Fruit fly (Drosophila melanogaster) whole organism, prepupa: Measurements from ENCODE around the gene CG6276.

Source experiments
- CG11294 ChIP-seq: fragments of 200-800 bp; sonication (Bioruptor generic); IDR thresholded peaks from 2 replicates; pipeline ENCODE4 v1.3.6; 2022; ENCODE audit warnings: missing biosample characterization, missing genetic modification characterization
- CG11762 ChIP-seq: fragments of 200-800 bp; sonication (Bioruptor generic); optimal IDR thresholded peaks from 3 replicates; lab custom pipeline; 2016; ENCODE audit warnings: missing biosample characterization, missing genetic modification characterization; ENCODE audit not compliant: insufficient read depth
- CG15336 ChIP-seq: fragments of 200-800 bp; sonication (Bioruptor generic); IDR thresholded peaks from 2 replicates; pipeline ENCODE4 v1.3.6; 2022; ENCODE audit warnings: missing biosample characterization, missing genetic modification characterization
- CG31627 ChIP-seq: fragments of 200-800 bp; sonication (Bioruptor generic); optimal IDR thresholded peaks from 3 replicates; lab custom pipeline; 2016; ENCODE audit warnings: missing biosample characterization, missing genetic modification characterization
- CG32006 ChIP-seq: fragments of 200-800 bp; sonication (Bioruptor generic); optimal IDR thresholded peaks from 3 replicates; lab custom pipeline; 2017; ENCODE audit warnings: missing biosample characterization, mild to moderate bottlenecking, missing genetic modification characterization
- CG34406 ChIP-seq: fragments of 200-800 bp; sonication (Bioruptor generic); optimal IDR thresholded peaks from 3 replicates; lab custom pipeline; 2016; ENCODE audit warnings: missing biosample characterization, missing genetic modification characterization
- CG6276 ChIP-seq: fragments of 200-800 bp; sonication (Bioruptor generic); optimal IDR thresholded peaks from 2 replicates; lab custom pipeline; 2017; ENCODE audit warnings: missing biosample characterization, mild to moderate bottlenecking, missing genetic modification characterization
- CG6792 ChIP-seq: fragments of 200-800 bp; sonication (Bioruptor generic); optimal IDR thresholded peaks from 3 replicates; lab custom pipeline; 2016; ENCODE audit warnings: missing biosample characterization, missing genetic modification characterization
- CG6808 ChIP-seq: fragments of 200-800 bp; sonication (Bioruptor generic); optimal IDR thresholded peaks from 3 replicates; lab custom pipeline; 2017; ENCODE audit warnings: missing biosample characterization, missing genetic modification characterization, mild to moderate bottlenecking, moderate library complexity, missing genetic modification reagents
- CG6854 ChIP-seq: fragments of 200-800 bp; sonication (Bioruptor generic); optimal IDR thresholded peaks from 2 replicates; lab custom pipeline; 2017; ENCODE audit warnings: missing biosample characterization, mild to moderate bottlenecking, missing genetic modification characterization
- CG9139 ChIP-seq: fragments of 200-800 bp; sonication (Bioruptor generic); optimal IDR thresholded peaks from 3 replicates; lab custom pipeline; 2017; ENCODE audit warnings: missing biosample characterization, mild to moderate bottlenecking, missing genetic modification characterization
- Eip75B ChIP-seq: fragments of 200-800 bp; sonication (Bioruptor generic); optimal IDR thresholded peaks from 3 replicates; lab custom pipeline; 2016; ENCODE audit warnings: missing biosample characterization, missing genetic modification characterization
- Ets21C ChIP-seq: fragments of 200-800 bp; sonication (Bioruptor generic); optimal IDR thresholded peaks from 3 replicates; lab custom pipeline; 2016; ENCODE audit warnings: missing biosample characterization, missing genetic modification characterization
- Ets96B ChIP-seq: fragments of 200-800 bp; optimal IDR thresholded peaks from 2 replicates; lab custom pipeline; 2019; ENCODE audit warnings: missing biosample characterization, mild to moderate bottlenecking, missing genetic modification characterization, moderate library complexity
- Hr38 ChIP-seq: sonication (Bioruptor generic); optimal IDR thresholded peaks from 2 replicates; lab custom pipeline; 2016; ENCODE audit warnings: missing biosample characterization, missing genetic modification characterization
- Hr4 ChIP-seq: fragments of 200-800 bp; sonication (Bioruptor generic); optimal IDR thresholded peaks from 3 replicates; lab custom pipeline; 2016; ENCODE audit warnings: missing biosample characterization, missing genetic modification characterization
- Lpt ChIP-seq: fragments of 200-800 bp; sonication (Bioruptor generic); optimal IDR thresholded peaks from 3 replicates; lab custom pipeline; 2016; ENCODE audit warnings: missing biosample characterization, missing genetic modification characterization
- Met ChIP-seq: fragments of 200-800 bp; sonication (Bioruptor generic); optimal IDR thresholded peaks from 3 replicates; lab custom pipeline; 2016; ENCODE audit warnings: missing biosample characterization, missing genetic modification characterization
- OdsH ChIP-seq: fragments of 200-800 bp; sonication (Bioruptor generic); optimal IDR thresholded peaks from 3 replicates; lab custom pipeline; 2016; ENCODE audit warnings: missing biosample characterization, missing genetic modification characterization
- Sox102F ChIP-seq: fragments of 200-800 bp; sonication (Bioruptor generic); optimal IDR thresholded peaks from 2 replicates; lab custom pipeline; 2016; ENCODE audit warnings: missing biosample characterization, mild to moderate bottlenecking, missing genetic modification characterization
- Sox14 ChIP-seq: fragments of 200-800 bp; sonication (Bioruptor generic); optimal IDR thresholded peaks from 3 replicates; lab custom pipeline; 2016; ENCODE audit warnings: missing biosample characterization, missing genetic modification characterization
- acj6 ChIP-seq: fragments of 200-800 bp; sonication (Bioruptor generic); optimal IDR thresholded peaks from 3 replicates; lab custom pipeline; 2016; ENCODE audit warnings: missing biosample characterization, missing genetic modification characterization
- cyc ChIP-seq: fragments of 200-800 bp; sonication (Bioruptor generic); optimal IDR thresholded peaks from 3 replicates; lab custom pipeline; 2016; ENCODE audit warnings: missing biosample characterization, missing genetic modification characterization
- dac ChIP-seq: fragments of 200-800 bp; sonication (Bioruptor generic); optimal IDR thresholded peaks from 2 replicates; lab custom pipeline; 2017; ENCODE audit warnings: missing biosample characterization, mild to moderate bottlenecking, missing genetic modification characterization
- dsx ChIP-seq: fragments of 200-800 bp; optimal IDR thresholded peaks from 3 replicates; lab custom pipeline; 2019; ENCODE audit warnings: missing biosample characterization, mild to moderate bottlenecking, missing genetic modification characterization, moderate library complexity; ENCODE audit not compliant: poor library complexity, severe bottlenecking
- eg ChIP-seq: fragments of 200-800 bp; sonication (Bioruptor generic); IDR thresholded peaks from 3 replicates; pipeline ENCODE4 v1.3.6; 2022; ENCODE audit warnings: missing biosample characterization, missing genetic modification characterization
- esn ChIP-seq: fragments of 200-800 bp; sonication (Bioruptor generic); optimal IDR thresholded peaks from 2 replicates; lab custom pipeline; 2016; ENCODE audit warnings: missing biosample characterization, mild to moderate bottlenecking, missing genetic modification characterization, moderate library complexity
- fd85E ChIP-seq: fragments of 200-800 bp; sonication (Bioruptor generic); optimal IDR thresholded peaks from 3 replicates; lab custom pipeline; 2016; ENCODE audit warnings: missing biosample characterization, missing genetic modification characterization
- net ChIP-seq: fragments of 200-800 bp; sonication (Bioruptor generic); optimal IDR thresholded peaks from 3 replicates; lab custom pipeline; 2016; ENCODE audit warnings: missing biosample characterization, missing genetic modification characterization
- pdm3 ChIP-seq: fragments of 200-800 bp; sonication (Bioruptor generic); optimal IDR thresholded peaks from 3 replicates; lab custom pipeline; 2016; ENCODE audit warnings: missing biosample characterization, missing genetic modification characterization
- spab ChIP-seq: fragments of 200-800 bp; sonication (Bioruptor generic); optimal IDR thresholded peaks from 2 replicates; lab custom pipeline; 2017; ENCODE audit warnings: missing biosample characterization, mild to moderate bottlenecking, missing genetic modification characterization, missing genetic modification reagents
- svp ChIP-seq: fragments of 200-800 bp; sonication (Bioruptor generic); peaks from one replicate; lab custom pipeline; 2016; ENCODE audit warnings: missing biosample characterization, missing genetic modification characterization
- vri ChIP-seq: fragments of 200-800 bp; sonication (Bioruptor generic); optimal IDR thresholded peaks from 3 replicates; lab custom pipeline; 2016; ENCODE audit warnings: missing biosample characterization, mild to moderate bottlenecking, missing genetic modification characterization

Gene CG6276

DNA sequence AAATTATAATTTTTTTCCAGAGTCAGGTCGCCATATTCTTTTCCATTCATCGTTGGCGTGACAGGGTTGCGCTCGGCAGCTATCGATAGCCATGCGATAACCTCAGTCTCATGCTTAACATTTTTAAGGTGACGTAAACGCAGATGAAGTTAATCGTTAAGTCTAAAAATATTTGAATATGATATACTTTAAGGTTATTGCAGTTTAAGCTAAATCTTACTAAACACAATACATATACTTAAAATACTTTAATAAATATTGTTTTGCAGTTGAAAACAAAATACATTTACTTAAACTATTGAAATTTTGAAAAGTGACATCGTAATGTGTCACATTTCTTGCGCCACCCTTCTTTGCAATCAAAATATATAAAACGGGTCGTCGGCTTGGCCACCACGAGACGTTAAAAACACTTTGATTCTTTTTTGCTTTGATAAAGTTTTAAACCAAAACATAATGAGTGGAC, 44.7 kb downstream of the CG6276 start, which contains the start of the genes Cp190 and CG4338 (continued):
- TF ChIP-seq Eip75B (peak; percentile 96), net (GFP tag; lab: Kevin White, UChicago) (peak; percentile 96), acj6 (GFP tag; lab: Kevin White, UChicago) (peak; percentile 97), CG6276 (no peak), fd85E (GFP tag; lab: Kevin White, UChicago) (no peak), dsx (GFP tag; lab: Kevin White, UChicago) (peak; percentile 97), Ets96B (tag; lab: Kevin White, UChicago) (peak; percentile 98), Sox14 (GFP tag; lab: Kevin White, UChicago) (peak; percentile 97)

DNA sequence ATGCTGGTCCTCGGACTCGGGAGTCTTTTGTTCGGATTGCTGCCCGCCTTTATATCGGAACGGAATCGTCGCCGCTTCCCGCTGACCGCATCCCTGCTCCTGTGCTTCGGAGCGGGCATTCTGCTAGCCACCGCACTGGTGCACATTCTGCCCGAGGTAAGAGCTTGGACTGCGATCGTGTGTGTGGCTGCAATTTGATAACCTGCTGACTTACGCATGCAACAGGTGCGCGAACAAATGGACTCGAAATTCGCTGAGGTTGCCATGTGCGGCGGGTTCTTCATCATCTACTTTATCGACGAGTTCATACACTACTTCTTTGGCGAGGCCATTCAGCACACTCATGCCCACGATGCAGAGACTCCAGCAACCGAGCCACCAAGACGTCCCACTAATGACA, 51.0 kb downstream of the CG6276 start:
- no peak for TF ChIP-seq Ets21C (GFP tag; lab: Kevin White, UChicago)
- TF ChIP-seq CG31627 = no peak
- no peak for TF ChIP-seq CG32006 (GFP tag; lab: Kevin White, UChicago)
- TF ChIP-seq svp (GFP tag; lab: Kevin White, UChicago) = no peak
- no peak for TF ChIP-seq cyc (GFP tag; lab: Kevin White, UChicago)
- TF ChIP-seq Hr4 (GFP tag; lab: Kevin White, UChicago) = no peak
- no peak for TF ChIP-seq CG15336 (GFP tag; lab: Robert Waterston, UW)

DNA sequence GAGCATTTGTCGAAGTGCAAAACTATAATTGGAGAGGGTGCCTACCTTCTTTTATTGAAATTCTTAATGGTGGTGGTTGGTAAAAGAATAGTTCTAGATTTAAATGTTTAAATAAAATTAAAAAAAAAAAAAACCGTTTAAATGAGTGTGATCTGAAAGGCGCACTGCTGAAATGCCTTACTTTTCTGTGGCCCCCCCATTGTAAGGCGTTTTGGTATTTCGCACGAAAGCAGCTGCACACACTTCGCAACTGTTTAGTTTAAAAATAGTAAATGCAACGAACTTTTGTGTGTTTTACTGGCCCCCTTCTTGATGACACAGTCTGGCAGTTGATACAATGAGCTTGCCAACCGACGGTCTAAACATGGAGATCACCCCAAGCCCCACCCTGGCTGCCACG, 51.4 kb downstream of the CG6276 start, which contains the start of the genes CG14864 and Zip88E:
TSS of gene CG14864 (minus strand) at position 113 of the 400 bp plus-strand sequence.
TSS of gene Zip88E (plus strand) at position 237 of the 400 bp plus-strand sequence.
- no peak for TF ChIP-seq dac (GFP tag; lab: Kevin White, UChicago)
- TF ChIP-seq OdsH = no peak
- no peak for TF ChIP-seq CG11762 (GFP tag; lab: Kevin White, UChicago)
- TF ChIP-seq esn (GFP tag; lab: Kevin White, UChicago) = no peak
- no peak for TF ChIP-seq CG9139 (GFP tag; lab: Kevin White, UChicago)
- TF ChIP-seq CG6276 = no peak
- no peak for TF ChIP-seq CG6792 (GFP tag; lab: Kevin White, UChicago)
- TF ChIP-seq CG6808 (GFP tag; lab: Kevin White, UChicago) = no peak
- TF ChIP-seq CG34406 (GFP tag; lab: Kevin White, UChicago) = no peak
- no peak for TF ChIP-seq Hr38 (GFP tag; lab: Kevin White, UChicago)
- no peak for TF ChIP-seq CG11294
- TF ChIP-seq CG6854 = no peak
- TF ChIP-seq vri (GFP tag; lab: Kevin White, UChicago) = no peak
- TF ChIP-seq eg (GFP tag; lab: Robert Waterston, UW) = no peak
- no peak for TF ChIP-seq Sox102F (GFP tag; lab: Kevin White, UChicago)
- TF ChIP-seq Lpt (GFP tag; lab: Kevin White, UChicago) = no peak
- no peak for TF ChIP-seq spab (GFP tag; lab: Kevin White, UChicago)
- no peak for TF ChIP-seq pdm3
- TF ChIP-seq Met (GFP tag; lab: Kevin White, UChicago) = no peak
